Fruit fly (Drosophila melanogaster): ENCODE data around the gene crn.

Gene crn

DNA sequence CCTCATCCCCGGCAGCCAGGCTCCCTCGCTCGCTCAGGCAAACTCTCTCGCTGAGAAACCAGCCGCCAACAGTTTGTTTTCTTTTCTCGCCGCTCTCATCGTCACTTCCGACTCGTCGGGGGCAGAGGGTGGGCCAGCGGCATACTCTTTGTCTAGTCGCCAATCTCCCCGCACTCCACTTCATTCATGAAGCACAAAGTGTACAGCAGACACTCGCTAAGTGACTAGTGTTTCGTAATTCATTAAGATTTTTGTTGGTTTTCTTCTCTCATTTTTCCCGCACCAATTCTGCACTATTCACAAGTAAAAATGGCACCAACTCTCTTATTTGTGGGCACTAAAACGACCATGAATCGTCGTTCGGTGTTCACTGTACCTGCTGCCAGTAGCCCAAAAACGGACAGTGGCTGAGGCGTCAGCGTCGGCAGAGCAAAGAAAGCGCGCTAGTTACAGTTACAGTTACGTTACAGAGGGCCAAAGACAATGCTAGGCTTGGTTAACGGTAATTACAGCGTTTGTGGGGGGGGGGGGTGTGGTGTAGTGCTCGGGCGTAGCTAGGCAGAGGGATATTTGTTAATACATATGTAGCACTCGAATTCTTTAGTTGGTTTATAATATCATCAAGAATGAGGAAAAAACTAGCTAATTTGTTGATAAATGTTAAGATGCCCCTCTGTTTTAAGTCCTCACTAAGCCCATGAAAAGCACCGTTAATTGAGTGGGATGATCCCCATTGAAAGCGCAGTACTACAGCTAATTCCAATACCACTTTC is 47.8 kb upstream of the crn start (continued):
- peak; percentile 98 for TF ChIP-seq sob (GFP tag; IDR thresholded peaks at IDR 0.05)
- peak; percentile 99 for TF ChIP-seq lab (GFP tag; optimal IDR thresholded peaks at IDR 0.05)
- TF ChIP-seq ttk (GFP tag; IDR thresholded peaks at IDR 0.05) = peak; percentile 98
- peak; percentile 97 for TF ChIP-seq tup (GFP tag; optimal IDR thresholded peaks at IDR 0.05)
- TF ChIP-seq Sin3A (optimal IDR thresholded peaks at IDR 0.05) = no peak
- peak; percentile 91 for TF ChIP-seq CG17612 (GFP tag; IDR thresholded peaks at IDR 0.05)
- peak; percentile 94 for TF ChIP-seq ssp (GFP tag; IDR thresholded peaks at IDR 0.05)
- TF ChIP-seq Hr39 (optimal IDR thresholded peaks at IDR 0.05) = no peak
- peak; percentile 92 for TF ChIP-seq abd-A (tag; optimal IDR thresholded peaks at IDR 0.05)
- TF ChIP-seq zen2 (GFP tag; IDR thresholded peaks at IDR 0.05; ENCODE audit: partially characterized antibody) = no peak
- peak; percentile 97 for TF ChIP-seq CG18476 (GFP tag; optimal IDR thresholded peaks at IDR 0.05)
- peak; percentile 95 for TF ChIP-seq klu (GFP tag; IDR thresholded peaks at IDR 0.05)
- peak; percentile 96 for TF ChIP-seq gcm2 (GFP tag; optimal IDR thresholded peaks at IDR 0.05)
- TF ChIP-seq CG5180 (GFP tag; optimal IDR thresholded peaks at IDR 0.05) = peak; percentile 91
- peak; percentile 99 for TF ChIP-seq chm (GFP tag; IDR thresholded peaks at IDR 0.05)
- TF ChIP-seq ash1 (GFP tag; optimal IDR thresholded peaks at IDR 0.05) = peak; percentile 92
- peak; percentile 99 for TF ChIP-seq ranshi (GFP tag; IDR thresholded peaks at IDR 0.05)
- peak; percentile 98 for TF ChIP-seq Nf-YA (GFP tag; IDR thresholded peaks at IDR 0.05)
- TF ChIP-seq esg (GFP tag; conservative IDR thresholded peaks at IDR 0.05) = peak; percentile 98
- TF ChIP-seq Oli (tag; optimal IDR thresholded peaks at IDR 0.05) = peak; percentile 99
- peak; percentile 99 for TF ChIP-seq CG2120 (GFP tag; optimal IDR thresholded peaks at IDR 0.05)
- TF ChIP-seq CG15601 (tag; optimal IDR thresholded peaks at IDR 0.05) = peak; percentile 97
- TF ChIP-seq Stat92E (GFP tag; optimal IDR thresholded peaks at IDR 0.05) = peak in 1 of 3 experiments; percentile 94
- TF ChIP-seq CG1647 (GFP tag; optimal IDR thresholded peaks at IDR 0.05) = peak; percentile 99
- TF ChIP-seq Bdp1 (GFP tag; optimal IDR thresholded peaks at IDR 0.05) = peak; percentile 94
- peak; percentile 97 for TF ChIP-seq CG4707 (GFP tag; optimal IDR thresholded peaks at IDR 0.05)
- TF ChIP-seq CG34376 (GFP tag; optimal IDR thresholded peaks at IDR 0.05) = peak; percentile 92
- TF ChIP-seq CG7987 (GFP tag; optimal IDR thresholded peaks at IDR 0.05) = peak; percentile 95
- peak; percentile 98 for TF ChIP-seq disco-r (GFP tag; optimal IDR thresholded peaks at IDR 0.05)
- TF ChIP-seq CG11456 (GFP tag; IDR thresholded peaks at IDR 0.05) = peak; percentile 98
- no peak for TF ChIP-seq cad (GFP tag; optimal IDR thresholded peaks at IDR 0.05)
- TF ChIP-seq ham (GFP tag; IDR thresholded peaks at IDR 0.05) = peak; percentile 87
- peak; percentile 97 for TF ChIP-seq CG2889 (GFP tag; IDR thresholded peaks at IDR 0.05)
- peak; percentile 98 for TF ChIP-seq p53 (GFP tag; optimal IDR thresholded peaks at IDR 0.05)
- TF ChIP-seq CG32772 (GFP tag; IDR thresholded peaks at IDR 0.05) = peak; percentile 99
- peak; percentile 90 for TF ChIP-seq psq (GFP tag; optimal IDR thresholded peaks at IDR 0.05)
- peak; percentile 97 for TF ChIP-seq caup (GFP tag; optimal IDR thresholded peaks at IDR 0.05; ENCODE audit: severe bottlenecking)
- no peak for TF ChIP-seq vnd (GFP tag; IDR thresholded peaks at IDR 0.05; ENCODE audit: partially characterized antibody)
- no peak for TF ChIP-seq CG2129 (GFP tag; IDR thresholded peaks at IDR 0.05; ENCODE audit: partially characterized antibody)
- peak; percentile 97 for TF ChIP-seq CG6683 (GFP tag; optimal IDR thresholded peaks at IDR 0.05)
- TF ChIP-seq gro (GFP tag; optimal IDR thresholded peaks at IDR 0.05) = peak; percentile 98
- peak; percentile 98 for TF ChIP-seq ems (GFP tag; optimal IDR thresholded peaks at IDR 0.05)
- TF ChIP-seq Trl (optimal IDR thresholded peaks at IDR 0.05) = peak; percentile 56 to 64
- TF ChIP-seq Trl (GFP tag; optimal IDR thresholded peaks at IDR 0.05) = peak; percentile 98
- peak; percentile 98 for TF ChIP-seq gsb-n (tag; optimal IDR thresholded peaks at IDR 0.05)
- peak; percentile 98 for TF ChIP-seq her (GFP tag; optimal IDR thresholded peaks at IDR 0.05)
- peak; percentile 72 for TF ChIP-seq bigmax (GFP tag; optimal IDR thresholded peaks at IDR 0.05)
- TF ChIP-seq CG7271 (tag; optimal IDR thresholded peaks at IDR 0.05) = peak; percentile 85
- TF ChIP-seq Hey (tag; optimal IDR thresholded peaks at IDR 0.05) = peak; percentile 94
- TF ChIP-seq sisA (GFP tag; IDR thresholded peaks at IDR 0.05) = peak; percentile 99
